Worm (Caenorhabditis elegans) whole organism, L4 larva: Measurements from ENCODE around the gene fbxa-74.

Experiments used
- D1046.2 ChIP-seq: fragments of 200-800 bp; sonication (Bioruptor generic); IDR thresholded peaks from 2 replicates; pipeline ENCODE4 v1.3.6; 2022; ENCODE audit warnings: missing genetic modification characterization, missing compliant biosample characterization
- F26F4.8 ChIP-seq: fragments of 200-800 bp; sonication (Bioruptor generic); conservative IDR thresholded peaks from 2 replicates; pipeline ENCODE4 v1.3.6; 2022; ENCODE audit warnings: missing genetic modification characterization, missing compliant biosample characterization
- F44E2.7 ChIP-seq: fragments of 200-800 bp; sonication (Bioruptor generic); IDR thresholded peaks from 2 replicates; pipeline ENCODE4 v2.1.2; 2022; ENCODE audit warnings: missing genetic modification characterization, missing compliant biosample characterization
- T20F7.1 ChIP-seq: fragments of 200-800 bp; sonication (Bioruptor generic); optimal IDR thresholded peaks from 2 replicates; lab custom pipeline; 2018; ENCODE audit warnings: mild to moderate bottlenecking, missing genetic modification characterization, missing compliant biosample characterization
- Y48G9A.11 ChIP-seq: fragments of 200-800 bp; sonication (Bioruptor generic); IDR thresholded peaks from 2 replicates; pipeline ENCODE4 v1.3.6; 2022; ENCODE audit warnings: missing genetic modification reagents, missing genetic modification characterization, missing compliant biosample characterization
- aha-1 ChIP-seq: fragments of 150-350 bp; peaks from one replicate; lab custom pipeline; 2014; ENCODE audit warnings: missing biosample characterization, missing genetic modification characterization
- ceh-28 ChIP-seq: fragments of 150-350 bp; optimal IDR thresholded peaks from 2 replicates; lab custom pipeline; 2014; ENCODE audit warnings: missing biosample characterization, missing genetic modification reagents, missing genetic modification characterization
- ceh-82 ChIP-seq: sonication (generic microtip); optimal IDR thresholded peaks from 2 replicates; lab custom pipeline; 2017; ENCODE audit warnings: missing biosample characterization, missing genetic modification characterization
- daf-16 ChIP-seq, 3 experiments: sonication (generic microtip); optimal IDR thresholded peaks; 2 replicates each; lab custom pipeline; 2016 to 2017; ENCODE audit warnings: missing genetic modification characterization in 3 of 3, missing genetic modification reagents in 3 of 3, mild to moderate bottlenecking in 2 of 3, missing compliant biosample characterization in 2 of 3, missing biosample characterization in 1 of 3, moderate library complexity in 1 of 3
- daf-8 ChIP-seq: fragments of 200-800 bp; sonication (Bioruptor generic); IDR thresholded peaks from 2 replicates; pipeline ENCODE4 v1.3.6; 2022; ENCODE audit warnings: missing genetic modification characterization, missing compliant biosample characterization
- dmd-6 ChIP-seq: fragments of 200-800 bp; sonication (Bioruptor generic); IDR thresholded peaks from 2 replicates; pipeline ENCODE4 v1.3.6; 2022; ENCODE audit warnings: missing genetic modification reagents, missing genetic modification characterization, missing compliant biosample characterization
- dmd-8 ChIP-seq: fragments of 200-800 bp; sonication (Bioruptor generic); IDR thresholded peaks from 2 replicates; pipeline ENCODE4 v1.3.6; 2022; ENCODE audit warnings: missing genetic modification characterization, missing compliant biosample characterization
- dmd-9 ChIP-seq: fragments of 200-800 bp; sonication (Bioruptor generic); IDR thresholded peaks from 2 replicates; pipeline ENCODE4 v1.3.6; 2022; ENCODE audit warnings: missing genetic modification reagents, missing genetic modification characterization, missing compliant biosample characterization
- egl-43 ChIP-seq: fragments of 200-800 bp; sonication (Bioruptor generic); IDR thresholded peaks from 2 replicates; pipeline ENCODE4 v1.3.6; 2022; ENCODE audit warnings: missing genetic modification reagents, missing genetic modification characterization, missing compliant biosample characterization
- fkh-10 ChIP-seq: fragments of 150-350 bp; optimal IDR thresholded peaks from 2 replicates; lab custom pipeline; 2014; ENCODE audit warnings: missing biosample characterization, missing genetic modification reagents, missing genetic modification characterization
- fos-1 ChIP-seq: fragments of 150-350 bp; optimal IDR thresholded peaks from 2 replicates; lab custom pipeline; 2014; ENCODE audit warnings: missing biosample characterization, missing genetic modification characterization
- lim-7 ChIP-seq: fragments of 200-800 bp; sonication (Bioruptor generic); IDR thresholded peaks from 2 replicates; pipeline ENCODE4 v1.3.6; 2022; ENCODE audit warnings: missing genetic modification characterization, missing compliant biosample characterization
- lin-1 ChIP-seq: fragments of 200-800 bp; sonication (Bioruptor generic); IDR thresholded peaks from 2 replicates; pipeline ENCODE4 v1.3.6; 2022; ENCODE audit warnings: missing genetic modification reagents, missing genetic modification characterization, missing compliant biosample characterization
- lin-13 ChIP-seq: fragments of 150-350 bp; optimal IDR thresholded peaks from 2 replicates; lab custom pipeline; 2014; ENCODE audit warnings: missing biosample characterization, missing genetic modification reagents, missing genetic modification characterization
- lin-38 ChIP-seq: fragments of 200-800 bp; sonication (Bioruptor generic); IDR thresholded peaks from 2 replicates; pipeline ENCODE4 v1.3.6; 2022; ENCODE audit warnings: missing genetic modification reagents, missing genetic modification characterization, missing compliant biosample characterization
- mdt-29 ChIP-seq: fragments of 200-800 bp; sonication (Bioruptor generic); IDR thresholded peaks from 2 replicates; pipeline ENCODE4 v1.3.6; 2022; ENCODE audit warnings: missing genetic modification reagents, missing genetic modification characterization, missing compliant biosample characterization
- mep-1 ChIP-seq: fragments of 150-350 bp; sonication (generic microtip); optimal IDR thresholded peaks from 3 replicates; lab custom pipeline; 2014; ENCODE audit warnings: missing biosample characterization, missing genetic modification characterization
- mes-2 ChIP-seq: sonication (generic microtip); optimal IDR thresholded peaks from 2 replicates; lab custom pipeline; 2016; ENCODE audit warnings: missing genotype, mild to moderate bottlenecking, missing genetic modification characterization, missing compliant biosample characterization; ENCODE audit not compliant: poor library complexity, severe bottlenecking
- mxl-2 ChIP-seq: fragments of 200-800 bp; sonication (Bioruptor generic); conservative IDR thresholded peaks from 2 replicates; pipeline ENCODE4 v1.3.6; 2022; ENCODE audit warnings: missing genetic modification reagents, missing genetic modification characterization, missing compliant biosample characterization
- nhr-10 ChIP-seq: fragments of 150-350 bp; optimal IDR thresholded peaks from 2 replicates; lab custom pipeline; 2014; ENCODE audit warnings: missing biosample characterization, missing genetic modification characterization
- nhr-11 ChIP-seq: fragments of 150-350 bp; optimal IDR thresholded peaks from 2 replicates; lab custom pipeline; 2014; ENCODE audit warnings: missing biosample characterization, missing genetic modification characterization
- pha-4 ChIP-seq, 2 experiments: fragments of 150-350 bp in 1 of 2; fragments of 200-800 bp in 1 of 2; sonication (Bioruptor generic) in 1 of 2; IDR thresholded peaks in 1 of 2; optimal IDR thresholded peaks in 1 of 2; 2 replicates each; pipeline versions ENCODE4 v1.3.6 to Lab custom; 2014 to 2022; ENCODE audit warnings: missing genetic modification characterization in 2 of 2, missing genetic modification reagents in 2 of 2, missing biosample characterization in 1 of 2, missing compliant biosample characterization in 1 of 2
- pqm-1 ChIP-seq: sonication (generic microtip); optimal IDR thresholded peaks from 2 replicates; lab custom pipeline; 2017; ENCODE audit warnings: missing biosample characterization, missing genetic modification characterization
- saeg-2 ChIP-seq: fragments of 200-800 bp; sonication (Bioruptor generic); IDR thresholded peaks from 2 replicates; pipeline ENCODE4 v1.3.6; 2022; ENCODE audit warnings: missing genetic modification reagents, missing genetic modification characterization, missing compliant biosample characterization
- sdz-12 ChIP-seq: fragments of 200-800 bp; sonication (Bioruptor generic); optimal IDR thresholded peaks from 2 replicates; lab custom pipeline; 2018; ENCODE audit warnings: mild to moderate bottlenecking, missing genetic modification characterization, missing compliant biosample characterization
- set-16 ChIP-seq: fragments of 200-800 bp; sonication (Bioruptor generic); IDR thresholded peaks from 2 replicates; pipeline ENCODE4 v1.3.6; 2022; ENCODE audit warnings: missing genetic modification reagents, missing genetic modification characterization, missing compliant biosample characterization
- skn-1 ChIP-seq: fragments of 150-350 bp; optimal IDR thresholded peaks from 2 replicates; lab custom pipeline; 2014; ENCODE audit warnings: missing biosample characterization, missing genetic modification characterization
- tra-1 ChIP-seq: fragments of 200-800 bp; sonication (Bioruptor generic); IDR thresholded peaks from 2 replicates; pipeline ENCODE4 v1.3.6; 2022; ENCODE audit warnings: missing genetic modification reagents, missing genetic modification characterization, missing compliant biosample characterization
- unc-62 ChIP-seq, 3 experiments: fragments of 150-350 bp in 1 of 3; sonication (generic microtip); optimal IDR thresholded peaks in 2 of 3; peaks in 1 of 3; 1 replicate in 1 of 3; 2 replicates in 2 of 3; lab custom pipeline; 2014 to 2017; ENCODE audit warnings: missing biosample characterization in 3 of 3, missing genetic modification characterization in 3 of 3, missing genetic modification reagents in 3 of 3, missing genotype in 1 of 3
- vab-7 ChIP-seq: fragments of 200-800 bp; sonication (Bioruptor generic); IDR thresholded peaks from 2 replicates; pipeline ENCODE4 v1.3.6; 2022; ENCODE audit warnings: missing genetic modification reagents, missing genetic modification characterization, missing compliant biosample characterization
- zag-1 ChIP-seq: fragments of 150-350 bp; optimal IDR thresholded peaks from 2 replicates; lab custom pipeline; 2014; ENCODE audit warnings: missing biosample characterization, missing genetic modification characterization
- zfp-2 ChIP-seq: sonication (generic microtip); optimal IDR thresholded peaks from 2 replicates; lab custom pipeline; 2016; ENCODE audit warnings: mild to moderate bottlenecking, missing genetic modification characterization, missing compliant biosample characterization
- zfp-3 ChIP-seq: fragments of 200-800 bp; sonication (Bioruptor generic); conservative IDR thresholded peaks from 2 replicates; pipeline ENCODE4 v1.3.6; 2022; ENCODE audit warnings: missing genetic modification reagents, missing genetic modification characterization, missing compliant biosample characterization

The fbxa-74 gene

DNA sequence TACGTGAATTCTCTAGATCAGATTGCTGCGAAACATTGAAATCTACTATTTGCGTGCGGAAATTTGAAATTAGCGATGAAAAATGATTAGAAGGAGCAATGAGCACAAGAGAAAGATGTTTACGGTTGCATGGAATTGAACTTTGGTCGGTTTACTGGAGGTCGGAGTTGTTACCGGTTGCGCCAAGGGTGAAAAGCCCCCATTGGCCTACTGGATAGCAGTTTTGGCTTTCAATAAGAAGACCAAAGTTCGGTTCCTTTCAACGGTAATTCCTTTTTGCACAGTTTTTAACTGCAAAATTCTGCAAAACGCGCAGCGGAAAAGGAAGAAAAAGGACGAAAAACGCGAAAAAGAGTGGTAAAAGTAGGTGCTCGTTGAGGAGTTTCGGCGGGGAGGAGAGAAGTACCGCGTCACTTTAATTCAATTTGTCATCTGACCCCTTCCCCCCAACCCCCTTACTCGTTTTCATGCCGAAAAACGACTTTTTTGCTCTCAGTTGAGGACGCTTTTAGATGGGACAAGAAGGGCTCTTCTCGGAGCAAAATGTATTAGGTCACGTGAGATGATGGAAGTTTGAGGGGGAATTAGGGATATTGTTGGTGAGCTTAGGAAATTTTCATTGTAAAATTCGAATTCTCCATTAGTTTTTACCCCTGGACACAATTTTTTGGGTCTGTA is 46.8 kb upstream of the fbxa-74 start (continued):
- TF ChIP-seq D1046.2 (GFP tag; lab: Robert Waterston, UW) (no peak), fkh-10 (GFP tag; lab: Kevin White, UChicago) (peak; percentile 45), egl-43 (GFP tag; lab: Robert Waterston, UW) (no peak), saeg-2 (GFP tag; lab: Robert Waterston, UW) (no peak), zfp-3 (GFP tag; lab: Robert Waterston, UW) (no peak), lin-1 (GFP tag; lab: Robert Waterston, UW) (no peak), aha-1 (peak; percentile 5), pha-4 (GFP tag; IDR thresholded peaks at IDR 0.05; lab: Robert Waterston, UW) (no peak), pha-4 (tag; optimal IDR thresholded peaks at IDR 0.05; lab: Kevin White, UChicago) (no peak), unc-62 (GFP tag; optimal IDR thresholded peaks at IDR 0.05 in 1 of 2; lab: Kevin White, UChicago) (peak in 1 of 2 experiments; percentile 64), unc-62 (tag; optimal IDR thresholded peaks at IDR 0.05; lab: Kevin White, UChicago) (no peak), nhr-11 (tag; lab: Kevin White, UChicago) (no peak)

DNA sequence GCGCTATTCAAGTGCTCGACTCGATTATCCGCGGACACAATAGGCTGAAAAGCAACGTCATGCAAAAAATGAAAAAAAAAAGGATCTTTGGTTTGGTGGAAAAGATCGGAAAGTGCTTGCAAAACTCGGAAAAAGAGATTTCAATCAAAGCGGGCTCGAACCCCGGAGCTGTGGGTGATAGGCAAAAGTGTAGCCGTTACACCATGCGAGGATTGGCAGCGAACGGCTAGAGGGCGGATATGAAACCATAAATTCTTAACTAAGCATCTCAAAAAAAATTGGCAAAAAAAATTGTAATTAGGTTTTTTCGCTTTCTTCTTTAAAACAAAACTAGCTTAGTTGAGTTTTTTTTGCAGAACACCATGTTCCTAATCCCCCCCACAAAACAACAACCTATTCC is 45.7 kb upstream of the fbxa-74 start:
- TF ChIP-seq dmd-8 (0 out of 2 replicates have a peak, but pooled peaks have one; percentile 43), skn-1 (tag; lab: Kevin White, UChicago) (no peak), fos-1 (tag; lab: Kevin White, UChicago) (no peak), Y48G9A.11 (GFP tag; lab: Robert Waterston, UW) (0 out of 2 replicates have a peak, but pooled peaks have one; percentile 31), F26F4.8 (GFP tag; lab: Robert Waterston, UW) (peak; percentile 67; the same call in 1 of the 2 replicates), egl-43 (GFP tag; lab: Robert Waterston, UW) (peak; percentile 62; the same call in 1 of the 2 replicates), unc-62 (GFP tag; optimal IDR thresholded peaks at IDR 0.05 in 1 of 2; lab: Kevin White, UChicago) (no peak), unc-62 (tag; optimal IDR thresholded peaks at IDR 0.05; lab: Kevin White, UChicago) (no peak), pha-4 (GFP tag; IDR thresholded peaks at IDR 0.05; lab: Robert Waterston, UW) (0 out of 2 replicates have a peak, but pooled peaks have one; percentile 24), pha-4 (tag; optimal IDR thresholded peaks at IDR 0.05; lab: Kevin White, UChicago) (no peak), ceh-82 (tag; lab: Kevin White, UChicago) (no peak), lin-38 (GFP tag; lab: Robert Waterston, UW) (peak; percentile 61), lin-13 (GFP tag; lab: Kevin White, UChicago) (peak; percentile 32), fkh-10 (GFP tag; lab: Kevin White, UChicago) (no peak), daf-16 (GFP tag; optimal IDR thresholded peaks at IDR 0.05; lab: Kevin White, UChicago) (peak in 1 of 2 experiments; percentile 31), daf-16 (tag; optimal IDR thresholded peaks at IDR 0.05; lab: Kevin White, UChicago) (no peak), dmd-6 (GFP tag; lab: Robert Waterston, UW) (0 out of 2 replicates have a peak, but pooled peaks have one; percentile 19), zfp-3 (GFP tag; lab: Robert Waterston, UW) (no peak)
- TF ChIP-seq, all 104 proteins: peak for 9

DNA sequence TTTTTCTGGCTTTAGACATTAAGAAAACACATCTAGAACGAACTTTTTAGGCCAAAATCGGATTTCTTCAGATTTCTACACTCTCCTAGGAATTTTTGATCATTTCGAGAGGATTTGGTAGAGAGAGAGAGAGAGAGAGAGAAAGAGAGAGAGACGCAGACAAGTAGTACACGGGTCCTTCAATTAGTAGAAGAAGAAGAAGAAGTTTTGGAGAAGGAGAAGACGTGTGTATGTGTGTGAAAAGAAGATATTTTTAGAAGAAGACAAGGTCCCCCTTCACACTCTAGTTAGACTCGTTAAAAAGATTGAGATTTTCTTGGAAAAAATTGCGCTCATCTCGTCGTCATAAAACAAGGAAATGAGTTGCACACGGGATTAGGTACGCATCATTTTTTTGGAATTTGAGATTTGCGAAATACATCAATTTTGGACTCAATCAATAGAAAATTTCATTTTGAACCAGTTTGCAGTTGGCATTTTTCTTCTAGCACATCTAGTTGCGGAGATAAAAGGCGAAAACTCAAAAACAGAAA is 44.8 kb upstream of the fbxa-74 start:
- TF ChIP-seq aha-1 (peak; percentile 51), mep-1 (tag; lab: Kevin White, UChicago) (no peak), lin-1 (GFP tag; lab: Robert Waterston, UW) (no peak), mxl-2 (GFP tag; lab: Robert Waterston, UW) (no peak), lin-38 (GFP tag; lab: Robert Waterston, UW) (no peak), daf-8 (GFP tag; lab: Robert Waterston, UW) (no peak), mdt-29 (no peak), ceh-28 (no peak)

DNA sequence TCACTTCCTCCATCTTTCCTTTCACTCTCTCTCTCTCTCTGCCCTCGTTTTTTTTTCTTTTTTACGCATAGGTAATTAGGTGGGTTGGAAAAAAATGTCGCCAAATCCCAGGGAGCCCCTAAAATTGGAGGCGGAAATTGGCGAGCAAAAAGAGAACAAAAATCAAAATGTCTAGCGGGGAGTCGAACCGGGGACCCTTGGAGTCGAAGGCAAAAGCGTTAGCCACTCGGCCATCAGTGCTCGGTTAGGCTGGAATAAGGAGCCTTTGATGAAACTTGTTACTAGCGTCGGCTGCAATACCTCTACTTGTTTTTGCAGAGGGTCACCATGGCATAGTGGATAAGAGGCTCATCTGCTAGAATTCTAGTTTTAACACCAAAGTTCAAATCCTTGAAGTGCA is 44.3 kb upstream of the fbxa-74 start:
- TF ChIP-seq mes-2 (peak; percentile 34), dmd-8 (no peak), pqm-1 (tag; lab: Kevin White, UChicago) (no peak), dmd-9 (GFP tag; lab: Robert Waterston, UW) (no peak), sdz-12 (no peak), vab-7 (peak; percentile 29; the same call in 1 of the 2 replicates), D1046.2 (GFP tag; lab: Robert Waterston, UW) (0 out of 2 replicates have a peak, but pooled peaks have one; percentile 32), tra-1 (peak; percentile 16; the same call in 1 of the 2 replicates), nhr-10 (tag; lab: Kevin White, UChicago) (no peak), lim-7 (peak; percentile 66; the same call in 1 of the 2 replicates), pha-4 (GFP tag; IDR thresholded peaks at IDR 0.05; lab: Robert Waterston, UW) (0 out of 2 replicates have a peak, but pooled peaks have one; percentile 21), pha-4 (tag; optimal IDR thresholded peaks at IDR 0.05; lab: Kevin White, UChicago) (no peak), set-16 (GFP tag; lab: Robert Waterston, UW) (peak; percentile 33), unc-62 (GFP tag; optimal IDR thresholded peaks at IDR 0.05 in 1 of 2; lab: Kevin White, UChicago) (no peak), unc-62 (tag; optimal IDR thresholded peaks at IDR 0.05; lab: Kevin White, UChicago) (no peak), lin-13 (GFP tag; lab: Kevin White, UChicago) (peak; percentile 34), daf-16 (GFP tag; optimal IDR thresholded peaks at IDR 0.05; lab: Kevin White, UChicago) (no peak), daf-16 (tag; optimal IDR thresholded peaks at IDR 0.05; lab: Kevin White, UChicago) (peak; percentile 25), F44E2.7 (GFP tag; lab: Robert Waterston, UW) (0 out of 2 replicates have a peak, but pooled peaks have one; percentile 11), lin-1 (GFP tag; lab: Robert Waterston, UW) (no peak), zfp-2 (tag; lab: Kevin White, UChicago) (no peak), T20F7.1 (GFP tag; lab: Kevin White, UChicago) (no peak), zag-1 (no peak)
